Fruit fly (Drosophila melanogaster): ENCODE results near the gene CG18418.

CG18418 gene

DNA sequence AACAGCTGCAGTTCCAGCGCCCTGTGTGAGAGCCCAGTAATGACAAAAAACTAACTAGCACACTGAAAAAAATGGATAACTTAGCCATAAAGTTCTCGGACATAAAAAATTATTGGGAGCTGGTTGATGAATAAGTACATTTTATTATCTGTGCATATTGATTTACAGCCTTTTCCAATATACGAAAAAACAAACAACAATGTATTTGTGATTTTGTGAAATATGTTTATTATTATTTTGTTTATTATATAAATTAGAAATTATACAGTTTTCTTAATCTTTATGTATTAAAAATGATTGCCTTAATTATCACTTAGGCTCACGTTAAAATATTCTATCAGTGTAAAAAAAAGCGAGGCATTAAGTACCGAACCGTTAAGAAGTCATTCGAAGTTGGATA, 1.9 kb upstream of the CG18418 start (continued):
- TF ChIP-seq CG13624 (GFP tag; optimal IDR thresholded peaks at IDR 0.05) (no peak), CG4282 (GFP tag; optimal IDR thresholded peaks at IDR 0.05) (no peak), CG4617 (GFP tag; optimal IDR thresholded peaks at IDR 0.05; ENCODE audit: borderline replicate concordance) (no peak), dmrt99B (tag; optimal IDR thresholded peaks at IDR 0.05) (peak; percentile 44), Dad (GFP tag; optimal IDR thresholded peaks at IDR 0.05) (no peak), sr (GFP tag; IDR thresholded peaks at IDR 0.05) (no peak), ind (GFP tag; optimal IDR thresholded peaks at IDR 0.05) (no peak), CG11093 (GFP tag; IDR thresholded peaks at IDR 0.05) (no peak), CG12391 (tag; optimal IDR thresholded peaks at IDR 0.05) (peak; percentile 32), eyg (GFP tag; optimal IDR thresholded peaks at IDR 0.05) (no peak), Jarid2 (GFP tag; optimal IDR thresholded peaks at IDR 0.05) (no peak), CG1233 (GFP tag; optimal IDR thresholded peaks at IDR 0.05) (no peak), CG15601 (tag; optimal IDR thresholded peaks at IDR 0.05) (peak; percentile 45), Fer3 (tag; optimal IDR thresholded peaks at IDR 0.05) (no peak), cad (GFP tag; optimal IDR thresholded peaks at IDR 0.05) (no peak), lbe (GFP tag; optimal IDR thresholded peaks at IDR 0.05) (no peak), gfzf (GFP tag; optimal IDR thresholded peaks at IDR 0.05) (no peak), CG1832 (GFP tag; optimal IDR thresholded peaks at IDR 0.05) (no peak), CG8359 (GFP tag; optimal IDR thresholded peaks at IDR 0.05; ENCODE audit: borderline replicate concordance) (no peak), CG32532 (GFP tag; IDR thresholded peaks at IDR 0.05) (no peak), gcm (GFP tag; optimal IDR thresholded peaks at IDR 0.05) (no peak), CG6654 (GFP tag; optimal IDR thresholded peaks at IDR 0.05) (peak; percentile 1), CG4404 (GFP tag; IDR thresholded peaks at IDR 0.05) (no peak), CG7786 (GFP tag; optimal IDR thresholded peaks at IDR 0.05) (no peak), CG4820 (GFP tag; optimal IDR thresholded peaks at IDR 0.05) (no peak), CG10462 (GFP tag; optimal IDR thresholded peaks at IDR 0.05) (no peak), CG6791 (GFP tag; IDR thresholded peaks at IDR 0.05; ENCODE audit: partially characterized antibody) (no peak), Gsc (GFP tag; IDR thresholded peaks at IDR 0.05) (no peak), Deaf1 (tag; optimal IDR thresholded peaks at IDR 0.05) (no peak), B-H1 (GFP tag; IDR thresholded peaks at IDR 0.05) (no peak), CG18476 (GFP tag; optimal IDR thresholded peaks at IDR 0.05) (no peak), H2.0 (GFP tag; IDR thresholded peaks at IDR 0.05) (no peak), CG11560 (tag; IDR thresholded peaks at IDR 0.05) (no peak), Ravus (GFP tag; IDR thresholded peaks at IDR 0.05) (no peak), rib (GFP tag; IDR thresholded peaks at IDR 0.05) (no peak), CG2875 (GFP tag; optimal IDR thresholded peaks at IDR 0.05) (no peak), CG15011 (GFP tag; optimal IDR thresholded peaks at IDR 0.05) (no peak), ase (GFP tag; IDR thresholded peaks at IDR 0.05) (no peak), CG14710 (tag; optimal IDR thresholded peaks at IDR 0.05) (peak; percentile 52), ro (GFP tag; IDR thresholded peaks at IDR 0.05) (no peak), CG11247 (GFP tag; IDR thresholded peaks at IDR 0.05) (no peak), CkIIα-i1 (GFP tag; IDR thresholded peaks at IDR 0.05) (no peak), ems (GFP tag; optimal IDR thresholded peaks at IDR 0.05) (no peak), CG32772 (GFP tag; IDR thresholded peaks at IDR 0.05) (no peak), CG7928 (GFP tag; optimal IDR thresholded peaks at IDR 0.05) (no peak), CG10959 (GFP tag; IDR thresholded peaks at IDR 0.05) (no peak), CG6272 (GFP tag; IDR thresholded peaks at IDR 0.05) (no peak), vfl (GFP tag; optimal IDR thresholded peaks at IDR 0.05) (no peak), Hr3 (GFP tag; optimal IDR thresholded peaks at IDR 0.05) (no peak), hth (optimal IDR thresholded peaks at IDR 0.05) (no peak), tll (GFP tag; optimal IDR thresholded peaks at IDR 0.05) (no peak), nmo (GFP tag; optimal IDR thresholded peaks at IDR 0.05) (peak; percentile 56), Spps (tag; optimal IDR thresholded peaks at IDR 0.05) (peak; percentile 15)
